Worm (Caenorhabditis elegans) whole organism, mixed stage, embryonic: ENCODE results near the gene K07H8.12.

ENCODE experiments used
- M03D4.4 ChIP-seq: sonication (generic microtip); optimal IDR thresholded peaks from 2 replicates; lab custom pipeline; 2017; ENCODE audit warnings: mild to moderate bottlenecking, missing genetic modification characterization, missing compliant biosample characterization
- bed-3 ChIP-seq: fragments of 200-800 bp; sonication (Bioruptor generic); optimal IDR thresholded peaks from 3 replicates; lab custom pipeline; 2018; ENCODE audit warnings: mild to moderate bottlenecking, missing genetic modification characterization, moderate library complexity, missing compliant biosample characterization
- blmp-1 ChIP-seq: fragments of 150-350 bp; optimal IDR thresholded peaks from 2 replicates; lab custom pipeline; 2014; ENCODE audit warnings: missing biosample characterization, missing genetic modification characterization
- ceh-39 ChIP-seq: fragments of 150-350 bp; optimal IDR thresholded peaks from 2 replicates; lab custom pipeline; 2014; ENCODE audit warnings: missing biosample characterization, missing genetic modification characterization
- ceh-43 ChIP-seq: fragments of 200-800 bp; sonication (Bioruptor generic); optimal IDR thresholded peaks from 2 replicates; lab custom pipeline; 2018; ENCODE audit warnings: mild to moderate bottlenecking, missing genetic modification characterization, moderate library complexity, missing compliant biosample characterization
- ceh-83 ChIP-seq: fragments of 200-800 bp; sonication (Bioruptor generic); optimal IDR thresholded peaks from 2 replicates; lab custom pipeline; 2018; ENCODE audit warnings: mild to moderate bottlenecking, missing genetic modification characterization, missing compliant biosample characterization
- ces-1 ChIP-seq: fragments of 150-350 bp; optimal IDR thresholded peaks from 2 replicates; lab custom pipeline; 2014; ENCODE audit warnings: missing biosample characterization, missing genetic modification reagents, missing genetic modification characterization
- cnd-1 ChIP-seq: fragments of 200-800 bp; sonication (Bioruptor generic); optimal IDR thresholded peaks from 2 replicates; lab custom pipeline; 2018; ENCODE audit warnings: mild to moderate bottlenecking, missing genetic modification characterization, missing compliant biosample characterization
- drap-1 ChIP-seq: fragments of 200-800 bp; sonication (Bioruptor generic); optimal IDR thresholded peaks from 3 replicates; lab custom pipeline; 2018; ENCODE audit warnings: mild to moderate bottlenecking, missing genetic modification characterization, missing compliant biosample characterization
- elt-3 ChIP-seq: fragments of 150-350 bp; optimal IDR thresholded peaks from 2 replicates; lab custom pipeline; 2014; ENCODE audit warnings: missing biosample characterization, missing genetic modification characterization
- flh-1 ChIP-seq: fragments of 200-800 bp; sonication (Bioruptor generic); optimal IDR thresholded peaks from 2 replicates; lab custom pipeline; 2018; ENCODE audit warnings: mild to moderate bottlenecking, missing genetic modification characterization, moderate library complexity, missing compliant biosample characterization
- ham-2 ChIP-seq: fragments of 200-800 bp; sonication (Bioruptor generic); optimal IDR thresholded peaks from 2 replicates; lab custom pipeline; 2018; ENCODE audit warnings: mild to moderate bottlenecking, missing genetic modification characterization, missing compliant biosample characterization
- hlh-1 ChIP-seq: fragments of 150-350 bp; optimal IDR thresholded peaks from 2 replicates; lab custom pipeline; 2014; ENCODE audit warnings: missing biosample characterization, missing genetic modification reagents, missing genetic modification characterization
- lin-32 ChIP-seq: fragments of 200-800 bp; sonication (Bioruptor generic); optimal IDR thresholded peaks from 2 replicates; lab custom pipeline; 2018; ENCODE audit warnings: mild to moderate bottlenecking, missing genetic modification characterization, missing compliant biosample characterization
- lsy-2 ChIP-seq: fragments of 150-350 bp; optimal IDR thresholded peaks from 2 replicates; lab custom pipeline; 2014; ENCODE audit warnings: missing biosample characterization, missing genetic modification characterization
- mab-5 ChIP-seq: fragments of 150-350 bp; optimal IDR thresholded peaks from 2 replicates; lab custom pipeline; 2014; ENCODE audit warnings: missing biosample characterization, missing genetic modification characterization
- mep-1 ChIP-seq: fragments of 150-350 bp; optimal IDR thresholded peaks from 2 replicates; lab custom pipeline; 2017; ENCODE audit warnings: missing biosample characterization, missing genetic modification reagents, missing genetic modification characterization, inconsistent platforms
- nhr-237 ChIP-seq: fragments of 150-350 bp; optimal IDR thresholded peaks from 2 replicates; lab custom pipeline; 2014; ENCODE audit warnings: missing biosample characterization, missing genetic modification characterization
- nhr-28 ChIP-seq: fragments of 150-350 bp; optimal IDR thresholded peaks from 2 replicates; lab custom pipeline; 2014; ENCODE audit warnings: missing biosample characterization, missing genetic modification characterization
- nhr-76 ChIP-seq: sonication (generic microtip); optimal IDR thresholded peaks from 2 replicates; lab custom pipeline; 2017; ENCODE audit warnings: missing biosample characterization, missing genetic modification characterization
- pha-4 ChIP-seq: fragments of 150-350 bp; optimal IDR thresholded peaks from 2 replicates; lab custom pipeline; 2018; ENCODE audit warnings: missing biosample characterization, missing genetic modification reagents, missing genetic modification characterization
- sem-2 ChIP-seq: fragments of 200-800 bp; sonication (Bioruptor generic); optimal IDR thresholded peaks from 2 replicates; lab custom pipeline; 2018; ENCODE audit warnings: mild to moderate bottlenecking, missing genetic modification characterization, missing compliant biosample characterization
- snpc-4 ChIP-seq: fragments of 150-350 bp; optimal IDR thresholded peaks from 2 replicates; lab custom pipeline; 2014; ENCODE audit warnings: missing biosample characterization, missing genetic modification characterization
- sptf-1 ChIP-seq: sonication (generic microtip); optimal IDR thresholded peaks from 2 replicates; lab custom pipeline; 2017; ENCODE audit warnings: mild to moderate bottlenecking, missing genetic modification characterization, moderate library complexity, missing compliant biosample characterization
- tbx-8 ChIP-seq: fragments of 200-800 bp; sonication (Bioruptor generic); optimal IDR thresholded peaks from 2 replicates; lab custom pipeline; 2018; ENCODE audit warnings: mild to moderate bottlenecking, missing genetic modification characterization, moderate library complexity, missing compliant biosample characterization
- unc-120 ChIP-seq: sonication (generic microtip); optimal IDR thresholded peaks from 2 replicates; lab custom pipeline; 2017; ENCODE audit warnings: missing genetic modification characterization, missing compliant biosample characterization; ENCODE audit not compliant: poor library complexity, severe bottlenecking
- unc-39 ChIP-seq: fragments of 150-350 bp; optimal IDR thresholded peaks from 2 replicates; lab custom pipeline; 2014; ENCODE audit warnings: missing biosample characterization, missing genetic modification characterization
- unc-62 ChIP-seq: fragments of 150-350 bp; optimal IDR thresholded peaks from 2 replicates; lab custom pipeline; 2014; ENCODE audit warnings: missing biosample characterization, missing genetic modification reagents, missing genetic modification characterization
- zip-8 ChIP-seq: fragments of 150-350 bp; optimal IDR thresholded peaks from 2 replicates; lab custom pipeline; 2014; ENCODE audit warnings: missing biosample characterization, missing genetic modification characterization
- ztf-11 ChIP-seq: fragments of 150-350 bp; optimal IDR thresholded peaks from 2 replicates; lab custom pipeline; 2014; ENCODE audit warnings: missing biosample characterization, missing genetic modification characterization

Gene K07H8.12

DNA sequence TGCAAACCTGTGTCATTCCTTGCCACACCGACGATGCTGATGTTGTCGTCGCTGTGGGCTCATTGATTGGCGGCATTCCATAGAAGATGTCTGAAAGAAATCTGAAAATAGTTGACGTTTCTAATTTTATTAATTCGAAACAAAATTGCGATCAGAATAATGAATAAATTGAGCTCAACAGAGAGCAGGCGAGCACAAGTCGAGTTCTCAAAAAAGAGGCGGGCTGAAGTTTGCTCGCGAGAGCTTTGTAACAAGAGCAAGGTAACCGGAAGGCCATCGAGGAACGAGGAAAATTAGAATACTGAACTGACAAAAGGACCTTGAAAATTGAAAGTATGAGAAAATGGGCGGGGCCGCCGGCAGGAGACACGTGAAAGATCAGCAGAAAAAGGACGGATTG is 40.0 kb downstream of the K07H8.12 start, which contains the start of gene nhr-66:
Gene nhr-66 (minus strand): TSS at position 101 of the 400 bp plus-strand sequence.
- TF ChIP-seq nhr-237 (no peak), flh-1 (GFP tag; lab: Kevin White, UChicago) (no peak), sem-2 (GFP tag; lab: Kevin White, UChicago) (no peak), ceh-43 (GFP tag; lab: Kevin White, UChicago) (no peak), unc-39 (tag; lab: Kevin White, UChicago) (no peak), pha-4 (no peak), snpc-4 (no peak), nhr-76 (no peak), mab-5 (tag; lab: Kevin White, UChicago) (no peak), tbx-8 (GFP tag; lab: Kevin White, UChicago) (no peak), lin-32 (GFP tag; lab: Kevin White, UChicago) (no peak), mep-1 (no peak), nhr-28 (tag; lab: Kevin White, UChicago) (no peak), elt-3 (tag; lab: Kevin White, UChicago) (no peak)
- TF ChIP-seq, all 35 proteins: peak for 0

DNA sequence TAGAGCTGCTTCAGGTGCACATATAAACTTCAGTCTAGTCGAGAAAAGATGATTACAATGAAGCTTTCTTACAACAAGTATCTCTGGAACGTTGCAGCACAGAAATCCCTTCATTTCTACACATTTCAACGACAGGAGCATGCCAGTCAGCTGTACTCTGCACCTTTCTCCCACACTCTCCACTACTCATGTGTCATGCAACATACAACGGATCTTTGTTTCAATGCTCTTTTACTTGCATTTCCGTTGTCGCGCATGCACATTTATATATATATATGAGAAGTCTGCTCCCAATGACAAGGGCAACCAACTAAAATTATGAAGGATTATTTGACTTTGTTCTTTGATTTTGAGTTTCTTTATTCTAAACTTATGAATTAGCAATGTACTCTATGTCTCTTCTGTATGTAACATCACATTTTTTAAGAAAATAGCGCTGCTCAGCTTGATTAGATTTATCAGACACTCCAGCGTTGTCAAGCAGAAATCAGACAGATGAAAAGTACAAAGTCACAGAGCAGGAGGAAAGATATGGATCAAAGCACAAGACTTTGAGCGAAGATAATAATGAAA is 41.3 kb downstream of the K07H8.12 start:
- TF ChIP-seq hlh-1 (tag; lab: Kevin White, UChicago) (peak; percentile 31), bed-3 (no peak)

DNA sequence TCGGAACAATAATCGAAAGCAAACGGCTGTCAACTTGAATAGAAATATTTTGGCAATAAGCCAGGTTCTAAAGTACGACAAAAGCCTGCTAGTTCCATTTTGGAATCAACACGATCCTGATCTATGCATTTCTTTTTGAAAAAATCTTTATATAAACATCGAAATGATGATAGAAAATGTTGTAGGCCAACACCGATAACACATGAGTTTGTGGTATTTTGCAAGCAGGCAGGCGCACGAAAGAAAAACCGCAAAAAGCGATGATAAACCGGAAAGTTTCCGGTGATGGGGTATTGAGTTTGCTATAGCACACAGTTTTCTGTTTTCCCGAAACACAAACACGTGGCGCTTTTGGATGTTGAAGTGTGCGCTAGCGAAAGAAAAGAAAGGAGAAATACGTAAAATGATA is 42.4 kb downstream of the K07H8.12 start:
- TF ChIP-seq unc-120 (tag; lab: Kevin White, UChicago): no peak

DNA sequence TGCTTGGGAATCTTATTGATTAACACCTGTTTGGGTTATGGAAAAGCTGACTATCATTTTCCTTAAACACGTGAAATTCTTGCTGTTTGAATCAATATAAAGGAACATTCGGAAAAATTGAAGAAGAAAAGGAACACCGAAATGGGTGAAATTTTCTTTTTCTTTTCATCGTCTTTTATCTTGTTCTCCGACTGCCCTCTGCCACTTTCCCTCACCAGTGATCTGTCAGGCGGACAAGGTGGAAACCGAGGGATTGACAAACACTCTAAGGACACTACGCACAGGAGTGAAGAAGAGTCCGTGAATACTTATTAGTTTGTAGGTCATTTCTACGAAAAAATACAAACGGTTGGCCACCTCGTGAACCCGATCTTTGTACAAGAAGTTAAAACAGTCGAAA is 43.2 kb downstream of the K07H8.12 start:
- no peak for TF ChIP-seq sptf-1
- no peak for TF ChIP-seq nhr-28 (tag; lab: Kevin White, UChicago)
- no peak for TF ChIP-seq ztf-11 (tag; lab: Kevin White, UChicago)
- TF ChIP-seq blmp-1: peak; percentile 36
- TF ChIP-seq pha-4: no peak
- TF ChIP-seq flh-1 (GFP tag; lab: Kevin White, UChicago): no peak
- TF ChIP-seq nhr-76: no peak
- no peak for TF ChIP-seq ceh-39 (tag; lab: Kevin White, UChicago)

DNA sequence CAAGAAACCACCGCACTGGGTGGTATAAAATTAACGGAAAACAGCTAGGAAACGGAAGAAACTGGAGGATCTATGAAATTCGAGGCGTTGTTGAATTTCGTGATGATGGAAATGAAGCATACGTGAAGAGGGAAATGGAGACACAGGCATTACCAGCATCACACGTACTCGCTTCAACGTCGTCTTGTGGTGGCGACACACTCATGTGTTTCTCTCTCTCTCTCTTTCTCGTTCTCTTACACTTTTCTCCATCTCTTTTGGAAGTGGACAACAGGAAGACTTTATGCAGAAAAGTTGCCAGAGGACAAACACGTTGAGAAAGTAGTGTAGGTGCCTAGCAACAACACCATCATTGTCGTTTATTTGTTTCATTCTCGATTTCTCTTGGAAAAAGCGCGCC is 44.1 kb downstream of the K07H8.12 start:
- TF ChIP-seq elt-3 (tag; lab: Kevin White, UChicago) (no peak), zip-8 (no peak), ces-1 (GFP tag; lab: Kevin White, UChicago) (peak; percentile 23)

DNA sequence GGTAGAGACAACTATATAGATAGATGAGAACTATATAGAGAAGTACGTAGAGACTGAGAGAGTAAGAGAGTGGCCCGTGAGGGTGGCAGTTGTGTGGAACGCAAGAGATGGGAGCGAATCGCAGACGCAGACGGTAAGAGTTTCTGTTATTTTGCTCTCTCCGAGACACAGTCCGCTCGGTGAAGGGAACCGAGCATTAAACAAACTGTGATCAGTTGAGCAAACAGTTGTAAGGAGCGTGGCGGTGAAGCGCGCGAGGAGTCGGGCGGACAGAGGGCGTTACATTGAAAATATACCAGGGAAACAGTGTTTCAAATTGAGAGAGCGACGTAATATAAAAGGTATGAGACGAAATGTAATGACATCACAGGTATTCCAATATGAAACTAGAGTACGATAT is 47.0 kb downstream of the K07H8.12 start:
- TF ChIP-seq mab-5 (tag; lab: Kevin White, UChicago): no peak
- no peak for TF ChIP-seq sem-2 (GFP tag; lab: Kevin White, UChicago)
- TF ChIP-seq sptf-1: no peak
- TF ChIP-seq lin-32 (GFP tag; lab: Kevin White, UChicago): no peak
- TF ChIP-seq ham-2 (GFP tag; lab: Kevin White, UChicago): peak; percentile 39
- TF ChIP-seq cnd-1: no peak
- no peak for TF ChIP-seq elt-3 (tag; lab: Kevin White, UChicago)
- TF ChIP-seq blmp-1: no peak
- peak; percentile 63 for TF ChIP-seq hlh-1 (tag; lab: Kevin White, UChicago)
- peak; percentile 14 for TF ChIP-seq unc-62 (GFP tag; lab: Kevin White, UChicago)
- TF ChIP-seq ztf-11 (tag; lab: Kevin White, UChicago): no peak
- no peak for TF ChIP-seq ceh-43 (GFP tag; lab: Kevin White, UChicago)
- TF ChIP-seq lsy-2 (tag; lab: Kevin White, UChicago): no peak
- no peak for TF ChIP-seq flh-1 (GFP tag; lab: Kevin White, UChicago)
- no peak for TF ChIP-seq zip-8
- TF ChIP-seq unc-39 (tag; lab: Kevin White, UChicago): no peak
- no peak for TF ChIP-seq M03D4.4 (tag; lab: Kevin White, UChicago)
- TF ChIP-seq mep-1: no peak
- TF ChIP-seq ces-1 (GFP tag; lab: Kevin White, UChicago): no peak
- TF ChIP-seq drap-1 (GFP tag; lab: Kevin White, UChicago): no peak
- no peak for TF ChIP-seq ceh-83
- no peak for TF ChIP-seq ceh-39 (tag; lab: Kevin White, UChicago)
- peak; percentile 65 for TF ChIP-seq unc-120 (tag; lab: Kevin White, UChicago)
- TF ChIP-seq bed-3: no peak
- TF ChIP-seq pha-4: peak; percentile 41
- TF ChIP-seq snpc-4: no peak
